Fruit fly (Drosophila melanogaster) whole organism, adult: ENCODE data around the gene CG10516.

Experiments
- CG11617 ChIP-seq: fragments of 200-800 bp; sonication (Bioruptor generic); optimal IDR thresholded peaks from 2 replicates; lab custom pipeline; 2017; ENCODE audit warnings: mild to moderate bottlenecking, missing biosample characterization, missing genetic modification reagents, missing genetic modification characterization
- CG12768 ChIP-seq: fragments of 200-800 bp; sonication (Bioruptor generic); optimal IDR thresholded peaks from 2 replicates; lab custom pipeline; 2017; ENCODE audit warnings: missing biosample characterization, missing genetic modification characterization, mild to moderate bottlenecking, moderate library complexity, missing genetic modification reagents
- CG14711 ChIP-seq: fragments of 200-800 bp; sonication (Bioruptor generic); optimal IDR thresholded peaks from 2 replicates; lab custom pipeline; 2018; ENCODE audit warnings: missing biosample characterization, mild to moderate bottlenecking, missing genetic modification characterization, moderate library complexity
- CG1620 ChIP-seq: fragments of 200-800 bp; sonication (Bioruptor generic); optimal IDR thresholded peaks from 2 replicates; lab custom pipeline; 2016; ENCODE audit warnings: missing biosample characterization, missing genetic modification characterization
- CG33017 ChIP-seq: fragments of 200-800 bp; sonication (Bioruptor generic); optimal IDR thresholded peaks from 2 replicates; lab custom pipeline; 2018; ENCODE audit warnings: missing biosample characterization, mild to moderate bottlenecking, missing genetic modification characterization, moderate library complexity
- CG5204 ChIP-seq: fragments of 200-800 bp; sonication (Bioruptor generic); optimal IDR thresholded peaks from 2 replicates; lab custom pipeline; 2016; ENCODE audit warnings: missing biosample characterization, missing genetic modification characterization
- CG7045 ChIP-seq: fragments of 200-800 bp; sonication (Bioruptor generic); optimal IDR thresholded peaks from 2 replicates; lab custom pipeline; 2017; ENCODE audit warnings: missing biosample characterization, mild to moderate bottlenecking, missing genetic modification characterization
- CG7101 ChIP-seq: fragments of 200-800 bp; sonication (Bioruptor generic); optimal IDR thresholded peaks from 2 replicates; lab custom pipeline; 2018; ENCODE audit warnings: missing biosample characterization, mild to moderate bottlenecking, missing genetic modification characterization, moderate library complexity
- Clk ChIP-seq: fragments of 200-800 bp; sonication (Bioruptor generic); optimal IDR thresholded peaks from 2 replicates; lab custom pipeline; 2017; ENCODE audit warnings: missing biosample characterization, missing genetic modification characterization
- Crg-1 ChIP-seq: fragments of 200-800 bp; sonication (Bioruptor generic); optimal IDR thresholded peaks from 2 replicates; lab custom pipeline; 2016; ENCODE audit warnings: missing biosample characterization, missing genetic modification characterization
- Hr96 ChIP-seq: fragments of 200-800 bp; sonication (Bioruptor generic); optimal IDR thresholded peaks from 2 replicates; lab custom pipeline; 2016; ENCODE audit warnings: missing biosample characterization, missing genetic modification characterization
- Mnt ChIP-seq: fragments of 200-800 bp; sonication (Bioruptor generic); optimal IDR thresholded peaks from 2 replicates; lab custom pipeline; 2016; ENCODE audit warnings: missing biosample characterization, mild to moderate bottlenecking, missing genetic modification characterization
- bab1 ChIP-seq: fragments of 200-800 bp; sonication (Bioruptor generic); optimal IDR thresholded peaks from 3 replicates; lab custom pipeline; 2019; ENCODE audit warnings: missing biosample characterization, mild to moderate bottlenecking, missing genetic modification characterization, moderate library complexity
- cic ChIP-seq: fragments of 200-800 bp; sonication (Bioruptor generic); optimal IDR thresholded peaks from 2 replicates; lab custom pipeline; 2017; ENCODE audit warnings: missing biosample characterization, mild to moderate bottlenecking, missing genetic modification characterization, moderate library complexity
- cnc ChIP-seq, 2 experiments: fragments of >200 bp; optimal IDR thresholded peaks; 2 replicates each; lab custom pipeline; 2017
- kay ChIP-seq: fragments of 200-800 bp; sonication (Bioruptor generic); peaks from one replicate; lab custom pipeline; 2016; ENCODE audit warnings: missing biosample characterization, missing genetic modification characterization, borderline replicate concordance
- ovo ChIP-seq: fragments of 200-800 bp; sonication (Bioruptor generic); optimal IDR thresholded peaks from 2 replicates; lab custom pipeline; 2016; ENCODE audit warnings: missing biosample characterization, missing genetic modification characterization
- pad ChIP-seq: fragments of 200-800 bp; sonication (Bioruptor generic); optimal IDR thresholded peaks from 3 replicates; lab custom pipeline; 2017; ENCODE audit warnings: missing biosample characterization, missing genetic modification characterization, mild to moderate bottlenecking, moderate library complexity, missing genetic modification reagents
- tj ChIP-seq: fragments of 200-800 bp; sonication (Bioruptor generic); optimal IDR thresholded peaks from 3 replicates; lab custom pipeline; 2017; ENCODE audit warnings: missing biosample characterization, mild to moderate bottlenecking, missing genetic modification characterization, moderate library complexity
- toe ChIP-seq: fragments of 200-800 bp; sonication (Bioruptor generic); optimal IDR thresholded peaks from 2 replicates; lab custom pipeline; 2016; ENCODE audit warnings: missing biosample characterization, missing genetic modification characterization

CG10516 gene

DNA sequence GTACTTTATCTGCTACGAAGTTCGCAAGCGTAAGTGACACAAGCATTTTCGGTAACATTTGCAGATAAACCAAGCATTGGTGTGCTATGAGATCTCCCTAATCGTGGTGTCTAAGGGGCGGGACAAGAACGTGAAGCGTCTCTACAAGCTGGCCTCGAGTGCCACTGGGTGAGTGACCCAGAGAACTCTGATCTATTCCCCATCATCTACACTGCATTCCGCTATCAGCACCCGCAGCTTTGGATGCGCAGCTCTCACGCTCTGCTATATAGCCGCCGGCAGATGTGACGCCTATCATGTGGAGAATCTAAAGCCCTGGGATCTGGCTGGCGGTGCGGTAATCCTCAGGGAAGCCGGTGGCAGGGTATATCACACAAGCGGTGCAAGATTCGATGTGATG, 11.2 kb downstream of the CG10516 start:
- no peak for TF ChIP-seq toe (GFP tag; lab: Kevin White, UChicago)
- TF ChIP-seq tj (GFP tag; lab: Kevin White, UChicago), result no peak
- TF ChIP-seq pad (GFP tag; lab: Kevin White, UChicago), result no peak
- TF ChIP-seq Clk (GFP tag; lab: Kevin White, UChicago), result no peak
- no peak for TF ChIP-seq CG14711
- TF ChIP-seq Hr96 (GFP tag; lab: Kevin White, UChicago), result no peak
- no peak for TF ChIP-seq cic (GFP tag; lab: Kevin White, UChicago)
- no peak for TF ChIP-seq bab1 (GFP tag; lab: Kevin White, UChicago)
- no peak for TF ChIP-seq CG5204 (GFP tag; lab: Kevin White, UChicago)
- TF ChIP-seq Crg-1, result no peak
- no peak for TF ChIP-seq CG12768 (GFP tag; lab: Kevin White, UChicago)
- no peak for TF ChIP-seq cnc (optimal IDR thresholded peaks at IDR 0.05; lab: Kevin White, UChicago)
- no peak for TF ChIP-seq ovo (GFP tag; lab: Kevin White, UChicago)
- no peak for TF ChIP-seq Mnt (GFP tag; lab: Kevin White, UChicago)
- TF ChIP-seq CG1620, result no peak

dm6 chr3L:15979912-15980311, 11.9 kb downstream of the CG10516 start, which contains the start of gene CG17027:
TSS of gene CG17027 (plus strand) at chr3L:15980100.
- TF ChIP-seq Clk (GFP tag; lab: Kevin White, UChicago), result no peak
- TF ChIP-seq cic (GFP tag; lab: Kevin White, UChicago), result peak; percentile 59
- no peak for TF ChIP-seq CG14711
- TF ChIP-seq toe (GFP tag; lab: Kevin White, UChicago), result no peak
- no peak for TF ChIP-seq CG33017 (tag; lab: Kevin White, UChicago)

DNA sequence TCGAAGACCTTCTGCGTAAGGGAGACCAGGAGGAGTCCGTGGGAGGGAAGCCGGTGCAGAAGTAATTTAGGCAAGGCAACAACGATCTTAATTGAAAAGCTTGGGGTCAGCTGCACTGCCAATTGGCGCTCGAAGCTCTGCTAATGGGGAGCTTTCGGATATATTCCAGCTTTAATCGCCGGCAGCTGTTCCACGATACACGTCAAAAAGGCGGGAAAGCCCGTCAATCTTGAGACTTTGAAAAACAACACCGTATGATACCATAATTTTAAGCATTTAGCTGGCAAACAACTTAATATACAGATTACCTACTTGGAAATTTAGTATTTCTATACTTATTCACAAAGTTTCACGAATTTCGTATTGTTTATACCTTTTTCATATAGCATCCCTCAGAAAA, 13.4 kb downstream of the CG10516 start:
- TF ChIP-seq CG14711, result no peak
- no peak for TF ChIP-seq CG7101 (tag; lab: Kevin White, UChicago)
- TF ChIP-seq Mnt (GFP tag; lab: Kevin White, UChicago), result no peak
- TF ChIP-seq bab1 (GFP tag; lab: Kevin White, UChicago), result no peak
- TF ChIP-seq CG33017 (tag; lab: Kevin White, UChicago), result no peak
- TF ChIP-seq CG5204 (GFP tag; lab: Kevin White, UChicago), result no peak
- no peak for TF ChIP-seq ovo (GFP tag; lab: Kevin White, UChicago)
- TF ChIP-seq CG7045 (GFP tag; lab: Kevin White, UChicago), result no peak
- no peak for TF ChIP-seq tj (GFP tag; lab: Kevin White, UChicago)
- TF ChIP-seq Crg-1, result no peak
- no peak for TF ChIP-seq CG1620
- no peak for TF ChIP-seq pad (GFP tag; lab: Kevin White, UChicago)
- no peak for TF ChIP-seq Hr96 (GFP tag; lab: Kevin White, UChicago)
- no peak for TF ChIP-seq kay (GFP tag; lab: Kevin White, UChicago)

DNA sequence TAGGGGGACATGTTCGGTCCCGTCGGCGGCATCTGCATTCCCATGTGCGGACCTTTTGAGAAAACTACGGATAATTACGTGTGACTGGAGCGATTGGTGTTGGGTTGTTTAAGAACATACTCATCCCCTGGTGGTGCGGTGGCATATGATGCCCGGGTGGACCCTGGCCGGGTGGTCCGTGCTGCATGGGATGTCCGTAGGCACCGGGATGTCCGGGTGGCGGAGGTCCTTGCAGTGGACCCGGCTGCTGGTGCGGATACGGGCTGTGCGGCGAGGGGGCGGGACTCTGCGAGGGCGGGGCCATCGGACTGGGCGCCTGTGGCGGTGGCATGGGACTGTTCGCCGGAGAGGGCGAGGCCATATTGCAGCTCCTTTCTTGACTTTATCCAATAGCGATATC, 14.1 kb downstream of the CG10516 start:
- TF ChIP-seq Crg-1 (no peak), cic (GFP tag; lab: Kevin White, UChicago) (no peak), CG33017 (tag; lab: Kevin White, UChicago) (no peak), bab1 (GFP tag; lab: Kevin White, UChicago) (no peak), kay (GFP tag; lab: Kevin White, UChicago) (no peak), CG7101 (tag; lab: Kevin White, UChicago) (no peak), ovo (GFP tag; lab: Kevin White, UChicago) (no peak), CG11617 (GFP tag; lab: Kevin White, UChicago) (no peak), Clk (GFP tag; lab: Kevin White, UChicago) (no peak), CG7045 (GFP tag; lab: Kevin White, UChicago) (no peak), Mnt (GFP tag; lab: Kevin White, UChicago) (no peak), pad (GFP tag; lab: Kevin White, UChicago) (no peak), toe (GFP tag; lab: Kevin White, UChicago) (no peak), CG5204 (GFP tag; lab: Kevin White, UChicago) (no peak), CG1620 (no peak)

DNA sequence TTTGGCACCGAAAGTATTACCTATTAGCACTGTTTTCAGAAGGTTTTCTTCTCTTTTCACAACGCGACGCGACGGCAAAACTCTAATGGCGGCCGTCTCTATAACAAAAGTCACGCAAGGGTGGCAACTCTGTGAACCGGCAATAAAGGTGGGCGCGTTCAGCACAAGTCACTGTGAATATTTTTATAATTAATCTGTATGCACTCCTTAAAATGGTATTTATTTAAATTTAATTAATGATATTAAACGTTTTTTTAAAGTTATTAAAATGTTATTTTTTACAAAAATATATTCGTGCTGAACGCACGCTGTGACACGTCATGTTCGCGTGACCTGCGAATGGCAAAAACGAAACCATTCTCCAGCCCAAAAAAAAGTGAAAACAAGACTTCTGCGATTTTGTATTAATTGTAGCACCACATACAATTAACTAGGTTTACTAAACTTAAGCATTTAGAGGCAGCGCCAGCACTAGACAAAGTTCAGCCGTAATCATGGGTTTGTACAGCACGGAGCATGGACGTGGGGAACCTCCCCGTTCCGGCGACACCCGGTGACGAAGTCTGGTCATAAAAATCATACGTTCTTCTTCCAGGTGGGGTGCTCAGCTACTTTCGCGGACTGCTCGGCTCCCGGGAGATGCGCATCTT, 14.9 kb downstream of the CG10516 start, which contains the start of the genes brm and Arl1:
Gene brm (minus strand): TSS at position 87 of the 650 bp plus-strand sequence.
Gene Arl1 (plus strand): TSS at position 353 of the 650 bp plus-strand sequence.
- TF ChIP-seq toe (GFP tag; lab: Kevin White, UChicago) (peak; percentile 99), CG1620 (peak; percentile 97), kay (GFP tag; lab: Kevin White, UChicago) (no peak), Mnt (GFP tag; lab: Kevin White, UChicago) (peak; percentile 95), Crg-1 (peak; percentile 97), ovo (GFP tag; lab: Kevin White, UChicago) (peak; percentile 98), tj (GFP tag; lab: Kevin White, UChicago) (peak; percentile 93), CG14711 (peak; percentile 98), pad (GFP tag; lab: Kevin White, UChicago) (peak; percentile 95), bab1 (GFP tag; lab: Kevin White, UChicago) (peak; percentile 99), CG7045 (GFP tag; lab: Kevin White, UChicago) (peak; percentile 99), CG5204 (GFP tag; lab: Kevin White, UChicago) (peak; percentile 97), CG12768 (GFP tag; lab: Kevin White, UChicago) (peak; percentile 99), cnc (optimal IDR thresholded peaks at IDR 0.05; lab: Kevin White, UChicago) (no peak), CG33017 (tag; lab: Kevin White, UChicago) (peak; percentile 98), Hr96 (GFP tag; lab: Kevin White, UChicago) (peak; percentile 95), Clk (GFP tag; lab: Kevin White, UChicago) (peak; percentile 99), CG11617 (GFP tag; lab: Kevin White, UChicago) (peak; percentile 99), cic (GFP tag; lab: Kevin White, UChicago) (peak; percentile 93), CG7101 (tag; lab: Kevin White, UChicago) (peak; percentile 99)
